Worm (Caenorhabditis elegans) whole organism, late embryonic: ENCODE data around the gene Y116A8A.7.

Experiments
- Y22D7AL.16 ChIP-seq: sonication (generic microtip); optimal IDR thresholded peaks from 2 replicates; lab custom pipeline; 2016; ENCODE audit warnings: missing genetic modification characterization, missing compliant biosample characterization
- ceh-18 ChIP-seq: sonication (generic microtip); optimal IDR thresholded peaks from 2 replicates; lab custom pipeline; 2016; ENCODE audit warnings: missing genetic modification characterization, missing compliant biosample characterization
- ceh-19 ChIP-seq: fragments of 200-800 bp; sonication (Bioruptor generic); optimal IDR thresholded peaks from 2 replicates; lab custom pipeline; 2018; ENCODE audit warnings: mild to moderate bottlenecking, missing genetic modification characterization, missing compliant biosample characterization
- ceh-22 ChIP-seq: sonication (generic microtip); optimal IDR thresholded peaks from 2 replicates; lab custom pipeline; 2017; ENCODE audit warnings: missing biosample characterization, missing genetic modification characterization
- ceh-6 ChIP-seq: fragments of 200-800 bp; sonication (Bioruptor generic); optimal IDR thresholded peaks from 2 replicates; lab custom pipeline; 2018; ENCODE audit warnings: mild to moderate bottlenecking, missing genetic modification characterization, missing compliant biosample characterization
- che-1 ChIP-seq: sonication (generic microtip); optimal IDR thresholded peaks from 2 replicates; lab custom pipeline; 2016; ENCODE audit warnings: mild to moderate bottlenecking, missing genetic modification characterization, missing compliant biosample characterization
- dmd-4 ChIP-seq: sonication (generic microtip); optimal IDR thresholded peaks from 2 replicates; lab custom pipeline; 2016; ENCODE audit warnings: borderline replicate concordance, missing genetic modification characterization, missing compliant biosample characterization
- dve-1 ChIP-seq: sonication (generic microtip); optimal IDR thresholded peaks from 2 replicates; lab custom pipeline; 2017; ENCODE audit warnings: antibody characterized with exemption, mild to moderate bottlenecking, missing genetic modification characterization, missing compliant biosample characterization
- eyg-1 ChIP-seq: sonication (generic microtip); optimal IDR thresholded peaks from 2 replicates; lab custom pipeline; 2016; ENCODE audit warnings: missing genotype, missing genetic modification characterization, missing compliant biosample characterization
- fkh-6 ChIP-seq: sonication (generic microtip); optimal IDR thresholded peaks from 2 replicates; lab custom pipeline; 2016; ENCODE audit warnings: missing genetic modification characterization, missing compliant biosample characterization
- gmeb-2 ChIP-seq: sonication (generic microtip); optimal IDR thresholded peaks from 2 replicates; lab custom pipeline; 2016; ENCODE audit warnings: missing genetic modification characterization, inconsistent platforms, missing compliant biosample characterization
- hlh-15 ChIP-seq: sonication (generic microtip); optimal IDR thresholded peaks from 2 replicates; lab custom pipeline; 2016; ENCODE audit warnings: missing genetic modification characterization, missing compliant biosample characterization
- hlh-30 ChIP-seq: sonication (generic microtip); optimal IDR thresholded peaks from 2 replicates; lab custom pipeline; 2017; ENCODE audit warnings: antibody characterized with exemption, missing genetic modification characterization, missing compliant biosample characterization; ENCODE audit not compliant: insufficient read depth
- lim-6 ChIP-seq: sonication (generic microtip); optimal IDR thresholded peaks from 2 replicates; lab custom pipeline; 2016; ENCODE audit warnings: missing genetic modification characterization, missing compliant biosample characterization
- mec-3 ChIP-seq: sonication (generic microtip); optimal IDR thresholded peaks from 2 replicates; lab custom pipeline; 2016; ENCODE audit warnings: borderline replicate concordance, missing genetic modification characterization, missing compliant biosample characterization
- nfya-1 ChIP-seq: sonication (generic microtip); optimal IDR thresholded peaks from 2 replicates; lab custom pipeline; 2017; ENCODE audit warnings: missing genetic modification characterization, mild to moderate bottlenecking, missing compliant biosample characterization, antibody characterized with exemption, moderate library complexity
- pax-1 ChIP-seq: fragments of 150-350 bp; optimal IDR thresholded peaks from 2 replicates; lab custom pipeline; 2014; ENCODE audit warnings: missing biosample characterization, missing genetic modification characterization
- pha-2 ChIP-seq: sonication (generic microtip); optimal IDR thresholded peaks from 2 replicates; lab custom pipeline; 2017; ENCODE audit warnings: mild to moderate bottlenecking, missing genetic modification characterization, missing compliant biosample characterization
- pros-1 ChIP-seq: fragments of 150-350 bp; optimal IDR thresholded peaks from 2 replicates; lab custom pipeline; 2014; ENCODE audit warnings: missing biosample characterization, missing genetic modification reagents, missing genetic modification characterization
- ref-2 ChIP-seq: sonication (generic microtip); optimal IDR thresholded peaks from 2 replicates; lab custom pipeline; 2016; ENCODE audit warnings: missing genetic modification characterization, missing compliant biosample characterization
- sdc-2 ChIP-seq: sonication (generic microtip); optimal IDR thresholded peaks from 2 replicates; lab custom pipeline; 2016; ENCODE audit warnings: missing genotype, missing genetic modification characterization, missing compliant biosample characterization
- tbx-7 ChIP-seq: sonication (generic microtip); optimal IDR thresholded peaks from 2 replicates; lab custom pipeline; 2016; ENCODE audit warnings: missing genotype, missing genetic modification characterization, missing compliant biosample characterization
- ttx-3 ChIP-seq: sonication (generic microtip); optimal IDR thresholded peaks from 2 replicates; lab custom pipeline; 2016; ENCODE audit warnings: missing genetic modification reagents, missing genetic modification characterization, missing compliant biosample characterization
- unc-3 ChIP-seq, 2 experiments: fragments of 200-800 bp in 1 of 2; sonication (Bioruptor generic) in 1 of 2; sonication (generic microtip) in 1 of 2; conservative IDR thresholded peaks in 1 of 2; optimal IDR thresholded peaks in 1 of 2; 2 replicates each; pipeline versions ENCODE4 v1.3.6 to Lab custom; 2016 to 2022; ENCODE audit warnings: missing compliant biosample characterization in 2 of 2, missing genetic modification characterization in 2 of 2, missing genetic modification reagents in 1 of 2
- unc-42 ChIP-seq: sonication (generic microtip); optimal IDR thresholded peaks from 2 replicates; lab custom pipeline; 2016; ENCODE audit warnings: missing genotype, missing genetic modification characterization, missing compliant biosample characterization
- zip-5 ChIP-seq: sonication (generic microtip); optimal IDR thresholded peaks from 2 replicates; lab custom pipeline; 2016; ENCODE audit warnings: missing genetic modification characterization, missing compliant biosample characterization
- ztf-16 ChIP-seq: sonication (generic microtip); optimal IDR thresholded peaks from 2 replicates; lab custom pipeline; 2017; ENCODE audit warnings: missing genetic modification characterization, missing compliant biosample characterization

Gene Y116A8A.7

ce11 chrIV:16865487-16865886 lies 35.5 kb downstream of the Y116A8A.7 start, which contains the start of gene gtsf-1 (continued):
- no peak for TF ChIP-seq Y22D7AL.16 (tag; lab: Kevin White, UChicago)
- TF ChIP-seq nfya-1 (tag; lab: Kevin White, UChicago), result peak; percentile 85
- no peak for TF ChIP-seq fkh-6 (tag; lab: Kevin White, UChicago)
- TF ChIP-seq zip-5 (tag; lab: Kevin White, UChicago), result peak; percentile 46
- TF ChIP-seq hlh-15 (tag; lab: Kevin White, UChicago), result no peak

- TF ChIP-seq ceh-22 (tag; lab: Kevin White, UChicago), result no peak
- no peak for TF ChIP-seq unc-3 (GFP tag; conservative IDR thresholded peaks at IDR 0.05; lab: Robert Waterston, UW)
- TF ChIP-seq unc-3 (tag; optimal IDR thresholded peaks at IDR 0.05; lab: Kevin White, UChicago), result no peak
- no peak for TF ChIP-seq ttx-3 (tag; lab: Kevin White, UChicago)
- no peak for TF ChIP-seq pax-1 (tag; lab: Kevin White, UChicago)
- no peak for TF ChIP-seq ceh-6 (GFP tag; lab: Kevin White, UChicago)
- no peak for TF ChIP-seq ztf-16 (tag; lab: Kevin White, UChicago)
- TF ChIP-seq dmd-4 (tag; lab: Kevin White, UChicago), result no peak
- TF ChIP-seq ref-2 (tag; lab: Kevin White, UChicago), result no peak
- TF ChIP-seq hlh-30, result no peak
- TF ChIP-seq eyg-1, result no peak
- no peak for TF ChIP-seq unc-42 (tag; lab: Kevin White, UChicago)
- no peak for TF ChIP-seq lim-6 (tag; lab: Kevin White, UChicago)
- no peak for TF ChIP-seq ceh-18
- TF ChIP-seq pros-1, result no peak
- TF ChIP-seq mec-3 (tag; lab: Kevin White, UChicago), result no peak
- no peak for TF ChIP-seq ceh-19 (GFP tag; lab: Kevin White, UChicago)
Observed at ce11 chrIV:16867223-16867622, 37.2 kb downstream of the Y116A8A.7 start, which contains the start of gene T06A10.107. Gene T06A10.107, plus strand, starts transcription at chrIV:16867523.

ce11 chrIV:16868900-16869299 lies 38.9 kb downstream of the Y116A8A.7 start, which contains the start of gene T06A10.106:
Gene T06A10.106, minus strand, starts transcription at chrIV:16869000.
- TF ChIP-seq pha-2 (tag; lab: Kevin White, UChicago) (no peak), tbx-7 (tag; lab: Kevin White, UChicago) (no peak), hlh-15 (tag; lab: Kevin White, UChicago) (no peak), lim-6 (tag; lab: Kevin White, UChicago) (no peak), che-1 (tag; lab: Kevin White, UChicago) (no peak), hlh-30 (no peak), ref-2 (tag; lab: Kevin White, UChicago) (no peak), pax-1 (tag; lab: Kevin White, UChicago) (no peak), gmeb-2 (tag; lab: Kevin White, UChicago) (no peak), dve-1 (tag; lab: Kevin White, UChicago) (no peak), sdc-2 (no peak)
